Worm (Caenorhabditis elegans) whole organism, midembryonic: ENCODE measurements around the gene srh-99.

ENCODE experiments used
- T22C8.4 ChIP-seq: fragments of 200-800 bp; sonication (Bioruptor generic); IDR thresholded peaks from 2 replicates; pipeline ENCODE4 v1.3.6; 2022; ENCODE audit warnings: missing genetic modification characterization, missing compliant biosample characterization
- cog-1 ChIP-seq: sonication (generic microtip); optimal IDR thresholded peaks from 2 replicates; lab custom pipeline; 2016; ENCODE audit warnings: missing genetic modification characterization, missing compliant biosample characterization
- flt-1 ChIP-seq: fragments of 200-800 bp; sonication (Bioruptor generic); IDR thresholded peaks from 2 replicates; pipeline ENCODE4 v1.3.6; 2022; ENCODE audit warnings: missing genetic modification characterization, missing compliant biosample characterization
- klf-2 ChIP-seq: fragments of 200-800 bp; sonication (Bioruptor generic); conservative IDR thresholded peaks from 2 replicates; pipeline ENCODE4 v1.3.6; 2022; ENCODE audit warnings: missing genetic modification reagents, missing genetic modification characterization, missing compliant biosample characterization
- med-1 ChIP-seq: sonication (generic microtip); optimal IDR thresholded peaks from 2 replicates; lab custom pipeline; 2017; ENCODE audit warnings: missing genetic modification characterization, mild to moderate bottlenecking, missing compliant biosample characterization, antibody characterized with exemption, missing genetic modification reagents; ENCODE audit not compliant: insufficient read depth
- ref-1 ChIP-seq: fragments of 200-800 bp; sonication (Bioruptor generic); conservative IDR thresholded peaks from 2 replicates; pipeline ENCODE4 v1.3.6; 2022; ENCODE audit warnings: missing genetic modification reagents, missing genetic modification characterization, missing compliant biosample characterization
- tab-1 ChIP-seq: fragments of 200-800 bp; sonication (Bioruptor generic); IDR thresholded peaks from 2 replicates; pipeline ENCODE4 v1.3.6; 2022; ENCODE audit warnings: missing genetic modification characterization, missing compliant biosample characterization
- ztf-23 ChIP-seq: fragments of 200-800 bp; sonication (Bioruptor generic); IDR thresholded peaks from 2 replicates; pipeline ENCODE4 v1.3.6; 2022; ENCODE audit warnings: missing genetic modification reagents, missing genetic modification characterization, missing compliant biosample characterization
- ztf-29 ChIP-seq: fragments of 200-800 bp; sonication (Bioruptor generic); IDR thresholded peaks from 2 replicates; pipeline ENCODE4 v1.3.6; 2022; ENCODE audit warnings: missing genetic modification reagents, missing genetic modification characterization, missing compliant biosample characterization

DNA sequence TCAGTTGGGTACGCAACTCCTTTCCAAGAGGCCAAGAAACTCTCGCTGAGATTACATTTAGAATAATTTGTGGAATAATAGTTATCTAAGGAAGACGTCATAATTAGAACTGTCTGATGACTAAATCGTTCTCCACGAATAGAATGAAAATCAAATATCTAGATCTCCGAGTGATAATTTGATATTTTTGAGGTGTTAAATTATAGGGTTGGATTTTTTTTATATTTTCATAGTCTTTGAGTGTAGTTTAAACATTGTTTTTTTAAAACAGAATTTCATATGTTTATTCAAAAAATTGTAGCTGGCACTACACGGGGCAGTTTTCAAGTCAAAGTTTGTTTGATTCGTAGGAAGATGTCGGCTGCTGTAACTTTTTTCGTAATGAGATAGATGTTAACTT lies at the start of gene srh-99:
- no peak for TF ChIP-seq T22C8.4
- TF ChIP-seq cog-1 = no peak
- TF ChIP-seq klf-2 (GFP tag; lab: Robert Waterston, UW) = no peak
- no peak for TF ChIP-seq ref-1 (GFP tag; lab: Robert Waterston, UW)
- no peak for TF ChIP-seq ztf-29 (GFP tag; lab: Robert Waterston, UW)
- TF ChIP-seq ztf-23 = no peak
- TF ChIP-seq flt-1 (GFP tag; lab: Robert Waterston, UW) = no peak
- TF ChIP-seq tab-1 = no peak
- TF ChIP-seq med-1 (GFP tag; lab: Kevin White, UChicago) = no peak
